Worm (Caenorhabditis elegans): ENCODE data around the gene F23H12.10.

DNA sequence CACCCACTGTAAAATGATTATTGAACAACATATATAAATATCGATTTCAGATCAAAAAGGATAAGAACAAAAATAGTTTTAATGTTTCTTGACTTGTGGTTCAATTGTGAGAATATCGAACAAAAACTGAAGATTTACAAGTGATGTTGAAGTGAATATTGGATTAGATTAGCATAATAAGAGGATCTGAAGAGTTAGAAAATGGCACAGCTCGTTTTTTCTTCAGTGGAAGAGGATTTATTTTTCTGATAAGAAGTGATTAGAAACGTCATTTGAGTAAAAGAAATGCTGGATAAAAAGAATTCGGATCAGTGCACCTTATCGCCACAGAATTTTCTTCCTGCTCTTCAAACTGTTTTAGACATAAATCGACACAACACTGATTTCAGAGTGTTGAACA lies 21.6 kb upstream of the F23H12.10 start, which contains the start of gene twk-14:
- TF ChIP-seq ztf-23 (GFP tag; IDR thresholded peaks at IDR 0.05): no peak
- TF ChIP-seq T22C8.4 (GFP tag; IDR thresholded peaks at IDR 0.05): no peak
- TF ChIP-seq flt-1 (GFP tag; IDR thresholded peaks at IDR 0.05): no peak
